Worm (Caenorhabditis elegans) whole organism, mixed stage, embryonic: ENCODE data around the gene clec-242.
"Not testable (repeated sequence)": the region's sequence is repeated elsewhere in the genome, so short reads cannot be mapped to it uniquely, and the experiment has no call there.

Source experiments
- bed-3 ChIP-seq: fragments of 200-800 bp; sonication (Bioruptor generic); optimal IDR thresholded peaks from 3 replicates; lab custom pipeline; 2018; ENCODE audit warnings: mild to moderate bottlenecking, missing genetic modification characterization, moderate library complexity, missing compliant biosample characterization
- blmp-1 ChIP-seq: fragments of 150-350 bp; optimal IDR thresholded peaks from 2 replicates; lab custom pipeline; 2014; ENCODE audit warnings: missing biosample characterization, missing genetic modification characterization
- ceh-39 ChIP-seq: fragments of 150-350 bp; optimal IDR thresholded peaks from 2 replicates; lab custom pipeline; 2014; ENCODE audit warnings: missing biosample characterization, missing genetic modification characterization
- ceh-43 ChIP-seq: fragments of 200-800 bp; sonication (Bioruptor generic); optimal IDR thresholded peaks from 2 replicates; lab custom pipeline; 2018; ENCODE audit warnings: mild to moderate bottlenecking, missing genetic modification characterization, moderate library complexity, missing compliant biosample characterization
- ces-1 ChIP-seq: fragments of 150-350 bp; optimal IDR thresholded peaks from 2 replicates; lab custom pipeline; 2014; ENCODE audit warnings: missing biosample characterization, missing genetic modification reagents, missing genetic modification characterization
- cnd-1 ChIP-seq: fragments of 200-800 bp; sonication (Bioruptor generic); optimal IDR thresholded peaks from 2 replicates; lab custom pipeline; 2018; ENCODE audit warnings: mild to moderate bottlenecking, missing genetic modification characterization, missing compliant biosample characterization
- drap-1 ChIP-seq: fragments of 200-800 bp; sonication (Bioruptor generic); optimal IDR thresholded peaks from 3 replicates; lab custom pipeline; 2018; ENCODE audit warnings: mild to moderate bottlenecking, missing genetic modification characterization, missing compliant biosample characterization
- elt-3 ChIP-seq: fragments of 150-350 bp; optimal IDR thresholded peaks from 2 replicates; lab custom pipeline; 2014; ENCODE audit warnings: missing biosample characterization, missing genetic modification characterization
- flh-1 ChIP-seq: fragments of 200-800 bp; sonication (Bioruptor generic); optimal IDR thresholded peaks from 2 replicates; lab custom pipeline; 2018; ENCODE audit warnings: mild to moderate bottlenecking, missing genetic modification characterization, moderate library complexity, missing compliant biosample characterization
- ham-2 ChIP-seq: fragments of 200-800 bp; sonication (Bioruptor generic); optimal IDR thresholded peaks from 2 replicates; lab custom pipeline; 2018; ENCODE audit warnings: mild to moderate bottlenecking, missing genetic modification characterization, missing compliant biosample characterization
- hlh-1 ChIP-seq: fragments of 150-350 bp; optimal IDR thresholded peaks from 2 replicates; lab custom pipeline; 2014; ENCODE audit warnings: missing biosample characterization, missing genetic modification reagents, missing genetic modification characterization
- lin-13 ChIP-seq: fragments of 150-350 bp; optimal IDR thresholded peaks from 2 replicates; lab custom pipeline; 2014; ENCODE audit warnings: missing biosample characterization, missing genetic modification characterization
- lin-32 ChIP-seq: fragments of 200-800 bp; sonication (Bioruptor generic); optimal IDR thresholded peaks from 2 replicates; lab custom pipeline; 2018; ENCODE audit warnings: mild to moderate bottlenecking, missing genetic modification characterization, missing compliant biosample characterization
- lsy-2 ChIP-seq: fragments of 150-350 bp; optimal IDR thresholded peaks from 2 replicates; lab custom pipeline; 2014; ENCODE audit warnings: missing biosample characterization, missing genetic modification characterization
- mep-1 ChIP-seq: fragments of 150-350 bp; optimal IDR thresholded peaks from 2 replicates; lab custom pipeline; 2017; ENCODE audit warnings: missing biosample characterization, missing genetic modification reagents, missing genetic modification characterization, inconsistent platforms
- mls-2 ChIP-seq: sonication (generic microtip); optimal IDR thresholded peaks from 2 replicates; lab custom pipeline; 2016; ENCODE audit warnings: mild to moderate bottlenecking, missing genetic modification characterization, moderate library complexity, missing compliant biosample characterization
- nhr-12 ChIP-seq: fragments of 150-350 bp; optimal IDR thresholded peaks from 2 replicates; lab custom pipeline; 2014; ENCODE audit warnings: missing biosample characterization, missing genetic modification characterization
- nhr-2 ChIP-seq: fragments of 150-350 bp; optimal IDR thresholded peaks from 2 replicates; lab custom pipeline; 2014; ENCODE audit warnings: missing biosample characterization, missing genetic modification characterization
- nhr-237 ChIP-seq: fragments of 150-350 bp; optimal IDR thresholded peaks from 2 replicates; lab custom pipeline; 2014; ENCODE audit warnings: missing biosample characterization, missing genetic modification characterization
- nhr-76 ChIP-seq: sonication (generic microtip); optimal IDR thresholded peaks from 2 replicates; lab custom pipeline; 2017; ENCODE audit warnings: missing biosample characterization, missing genetic modification characterization
- pha-4 ChIP-seq: fragments of 150-350 bp; optimal IDR thresholded peaks from 2 replicates; lab custom pipeline; 2018; ENCODE audit warnings: missing biosample characterization, missing genetic modification reagents, missing genetic modification characterization
- sem-2 ChIP-seq: fragments of 200-800 bp; sonication (Bioruptor generic); optimal IDR thresholded peaks from 2 replicates; lab custom pipeline; 2018; ENCODE audit warnings: mild to moderate bottlenecking, missing genetic modification characterization, missing compliant biosample characterization
- snpc-4 ChIP-seq: fragments of 150-350 bp; optimal IDR thresholded peaks from 2 replicates; lab custom pipeline; 2014; ENCODE audit warnings: missing biosample characterization, missing genetic modification characterization
- sptf-1 ChIP-seq: sonication (generic microtip); optimal IDR thresholded peaks from 2 replicates; lab custom pipeline; 2017; ENCODE audit warnings: mild to moderate bottlenecking, missing genetic modification characterization, moderate library complexity, missing compliant biosample characterization
- tbx-8 ChIP-seq: fragments of 200-800 bp; sonication (Bioruptor generic); optimal IDR thresholded peaks from 2 replicates; lab custom pipeline; 2018; ENCODE audit warnings: mild to moderate bottlenecking, missing genetic modification characterization, moderate library complexity, missing compliant biosample characterization
- unc-120 ChIP-seq: sonication (generic microtip); optimal IDR thresholded peaks from 2 replicates; lab custom pipeline; 2017; ENCODE audit warnings: missing genetic modification characterization, missing compliant biosample characterization; ENCODE audit not compliant: poor library complexity, severe bottlenecking
- unc-39 ChIP-seq: fragments of 150-350 bp; optimal IDR thresholded peaks from 2 replicates; lab custom pipeline; 2014; ENCODE audit warnings: missing biosample characterization, missing genetic modification characterization
- unc-62 ChIP-seq: fragments of 150-350 bp; optimal IDR thresholded peaks from 2 replicates; lab custom pipeline; 2014; ENCODE audit warnings: missing biosample characterization, missing genetic modification reagents, missing genetic modification characterization
- zip-8 ChIP-seq: fragments of 150-350 bp; optimal IDR thresholded peaks from 2 replicates; lab custom pipeline; 2014; ENCODE audit warnings: missing biosample characterization, missing genetic modification characterization

clec-242 gene

ce11 chrV:17264855-17265254 lies 19.5 kb upstream of the clec-242 start, which contains the start of gene K10G4.3:
Gene K10G4.3, minus strand, starts transcription at chrV:17264955.
- TF ChIP-seq mep-1 (tag; lab: Kevin White, UChicago); unc-120; drap-1 (GFP tag; lab: Kevin White, UChicago): not testable (repeated sequence)

- TF ChIP-seq sem-2 = no peak
- TF ChIP-seq ceh-39 (tag; lab: Kevin White, UChicago) = no peak
- TF ChIP-seq cnd-1 (tag; lab: Kevin White, UChicago) = no peak
- TF ChIP-seq nhr-76 (tag; lab: Kevin White, UChicago) = no peak
- no peak for TF ChIP-seq sptf-1 (tag; lab: Kevin White, UChicago)
- no peak for TF ChIP-seq unc-120
- no peak for TF ChIP-seq hlh-1 (tag; lab: Kevin White, UChicago)
- TF ChIP-seq flh-1 (GFP tag; lab: Kevin White, UChicago) = no peak
- TF ChIP-seq nhr-12 (tag; lab: Kevin White, UChicago) = no peak
- no peak for TF ChIP-seq ces-1
- TF ChIP-seq lin-13 = no peak
- no peak for TF ChIP-seq snpc-4 (tag; lab: Kevin White, UChicago)
- no peak for TF ChIP-seq tbx-8 (GFP tag; lab: Kevin White, UChicago)
- TF ChIP-seq mls-2 (tag; lab: Kevin White, UChicago) = no peak
- TF ChIP-seq mep-1 (tag; lab: Kevin White, UChicago) = no peak
These were observed 16.1 kb upstream of the clec-242 start for ce11 chrV:17261385-17261784.

- TF ChIP-seq drap-1 (GFP tag; lab: Kevin White, UChicago) = no peak
- no peak for TF ChIP-seq cnd-1 (tag; lab: Kevin White, UChicago)
- TF ChIP-seq ces-1 = no peak
- TF ChIP-seq unc-62 = no peak
- no peak for TF ChIP-seq lin-13
- TF ChIP-seq hlh-1 (tag; lab: Kevin White, UChicago) = no peak
- no peak for TF ChIP-seq flh-1 (GFP tag; lab: Kevin White, UChicago)
- TF ChIP-seq nhr-2 (tag; lab: Kevin White, UChicago) = no peak
- TF ChIP-seq unc-39 (tag; lab: Kevin White, UChicago) = no peak
- no peak for TF ChIP-seq tbx-8 (GFP tag; lab: Kevin White, UChicago)
- no peak for TF ChIP-seq nhr-237 (tag; lab: Kevin White, UChicago)
- TF ChIP-seq snpc-4 (tag; lab: Kevin White, UChicago) = no peak
- TF ChIP-seq sptf-1 (tag; lab: Kevin White, UChicago) = no peak
- no peak for TF ChIP-seq lin-32
- no peak for TF ChIP-seq unc-120
- TF ChIP-seq blmp-1 (tag; lab: Kevin White, UChicago) = no peak
- TF ChIP-seq bed-3 = no peak
These were observed 13.6 kb upstream of the clec-242 start, which contains the start of gene fbxa-85 for ce11 chrV:17258868-17259267. Gene fbxa-85, plus strand, starts transcription at chrV:17259168.

ce11 chrV:17258244-17258643 lies 12.9 kb upstream of the clec-242 start:
- TF ChIP-seq lin-13 = no peak
- no peak for TF ChIP-seq mls-2 (tag; lab: Kevin White, UChicago)
- TF ChIP-seq nhr-76 (tag; lab: Kevin White, UChicago) = no peak
- TF ChIP-seq flh-1 (GFP tag; lab: Kevin White, UChicago) = no peak
- no peak for TF ChIP-seq snpc-4 (tag; lab: Kevin White, UChicago)
- TF ChIP-seq drap-1 (GFP tag; lab: Kevin White, UChicago) = no peak
- TF ChIP-seq nhr-2 (tag; lab: Kevin White, UChicago) = no peak
- no peak for TF ChIP-seq unc-120
- TF ChIP-seq ces-1 = no peak
- no peak for TF ChIP-seq lsy-2 (tag; lab: Kevin White, UChicago)
- TF ChIP-seq nhr-237 (tag; lab: Kevin White, UChicago) = no peak
- no peak for TF ChIP-seq elt-3 (tag; lab: Kevin White, UChicago)
- no peak for TF ChIP-seq cnd-1 (tag; lab: Kevin White, UChicago)
- TF ChIP-seq unc-39 (tag; lab: Kevin White, UChicago) = no peak
- TF ChIP-seq ceh-43 (GFP tag; lab: Kevin White, UChicago) = no peak
- no peak for TF ChIP-seq ham-2 (GFP tag; lab: Kevin White, UChicago)
- TF ChIP-seq, all 35 proteins: peak for 0

ce11 chrV:17257637-17258036 lies 12.3 kb upstream of the clec-242 start:
- TF ChIP-seq zip-8 (tag; lab: Kevin White, UChicago) = no peak
- TF ChIP-seq cnd-1 (tag; lab: Kevin White, UChicago) = no peak
- no peak for TF ChIP-seq ceh-39 (tag; lab: Kevin White, UChicago)
- no peak for TF ChIP-seq snpc-4 (tag; lab: Kevin White, UChicago)
- TF ChIP-seq elt-3 (tag; lab: Kevin White, UChicago) = no peak
- no peak for TF ChIP-seq unc-62
- no peak for TF ChIP-seq pha-4
